Fruit fly (Drosophila melanogaster) whole organism, pupa: ENCODE data around the gene CG17477.

Experiments used
- CG13204 ChIP-seq: fragments of 200-800 bp; sonication (Bioruptor generic); optimal IDR thresholded peaks from 2 replicates; lab custom pipeline; 2018; ENCODE audit warnings: missing biosample characterization, mild to moderate bottlenecking, missing genetic modification characterization, moderate library complexity
- CG14655 ChIP-seq: fragments of 200-800 bp; sonication (Bioruptor generic); optimal IDR thresholded peaks from 3 replicates; lab custom pipeline; 2017; ENCODE audit warnings: mild to moderate bottlenecking, missing biosample characterization, missing genetic modification reagents, missing genetic modification characterization
- CG17806 ChIP-seq: fragments of 200-800 bp; sonication (Bioruptor generic); optimal IDR thresholded peaks from 2 replicates; lab custom pipeline; 2018; ENCODE audit warnings: missing biosample characterization, mild to moderate bottlenecking, missing genetic modification characterization, moderate library complexity
- CG8301 ChIP-seq: fragments of 200-800 bp; sonication (Bioruptor generic); optimal IDR thresholded peaks from 2 replicates; lab custom pipeline; 2018; ENCODE audit warnings: missing biosample characterization, mild to moderate bottlenecking, missing genetic modification characterization
- EcR ChIP-seq: fragments of 200-800 bp; sonication (Bioruptor generic); optimal IDR thresholded peaks from 3 replicates; lab custom pipeline; 2019; ENCODE audit warnings: missing biosample characterization, missing genetic modification characterization, mild to moderate bottlenecking, moderate library complexity, missing genetic modification reagents
- Ets98B ChIP-seq: fragments of 200-800 bp; sonication (Bioruptor generic); IDR thresholded peaks from 2 replicates; pipeline ENCODE4 v1.3.6; 2022; ENCODE audit warnings: missing biosample characterization, missing genetic modification characterization
- Pif1A ChIP-seq: fragments of 200-800 bp; sonication (Bioruptor generic); optimal IDR thresholded peaks from 3 replicates; lab custom pipeline; 2016; ENCODE audit warnings: missing biosample characterization, missing genetic modification characterization
- Pif1B ChIP-seq: fragments of 200-800 bp; sonication (Bioruptor generic); optimal IDR thresholded peaks from 3 replicates; lab custom pipeline; 2016; ENCODE audit warnings: missing biosample characterization, missing genetic modification characterization
- rn ChIP-seq: fragments of 200-800 bp; sonication (Bioruptor generic); IDR thresholded peaks from 2 replicates; pipeline ENCODE4 v1.3.6; 2022; ENCODE audit warnings: missing biosample characterization, missing genetic modification characterization

dm6 chr3R:17150287-17150686 is 23.5 kb upstream of the CG17477 start, which contains the start of gene Smug:
- TF ChIP-seq rn (GFP tag; lab: Robert Waterston, UW) (no peak), EcR (no peak), Pif1A (GFP tag; lab: Kevin White, UChicago) (no peak), Pif1B (GFP tag; lab: Kevin White, UChicago) (no peak), CG13204 (GFP tag; lab: Kevin White, UChicago) (no peak), Ets98B (no peak), CG14655 (GFP tag; lab: Kevin White, UChicago) (no peak), CG8301 (tag; lab: Kevin White, UChicago) (no peak), CG17806 (tag; lab: Kevin White, UChicago) (no peak)
